Worm (Caenorhabditis elegans): ENCODE results near the gene aptf-2.

ce11 chrIV:13390770-13391169 is 25.1 kb downstream of the aptf-2 start:
- TF ChIP-seq flt-1 (GFP tag; IDR thresholded peaks at IDR 0.05) (no peak), med-1 (GFP tag; optimal IDR thresholded peaks at IDR 0.05; ENCODE audit: insufficient read depth) (no peak), ztf-29 (GFP tag; IDR thresholded peaks at IDR 0.05) (no peak), T22C8.4 (GFP tag; IDR thresholded peaks at IDR 0.05) (no peak), klf-2 (GFP tag; conservative IDR thresholded peaks at IDR 0.05) (no peak), cog-1 (tag; optimal IDR thresholded peaks at IDR 0.05) (no peak), ref-1 (GFP tag; conservative IDR thresholded peaks at IDR 0.05) (no peak), ztf-23 (GFP tag; IDR thresholded peaks at IDR 0.05) (no peak), tab-1 (GFP tag; IDR thresholded peaks at IDR 0.05) (no peak)
